Worm (Caenorhabditis elegans) whole organism, mixed stage, embryonic: ENCODE measurements around the gene acox-1.6.

Source experiments
- blmp-1 ChIP-seq: fragments of 150-350 bp; optimal IDR thresholded peaks from 2 replicates; lab custom pipeline; 2014; ENCODE audit warnings: missing biosample characterization, missing genetic modification characterization
- elt-1 ChIP-seq: sonication (generic microtip); optimal IDR thresholded peaks from 2 replicates; lab custom pipeline; 2017; ENCODE audit warnings: missing genetic modification characterization, mild to moderate bottlenecking, missing compliant biosample characterization, antibody characterized with exemption, moderate library complexity, borderline replicate concordance; ENCODE audit not compliant: insufficient read depth
- lin-13 ChIP-seq: fragments of 150-350 bp; optimal IDR thresholded peaks from 2 replicates; lab custom pipeline; 2014; ENCODE audit warnings: missing biosample characterization, missing genetic modification characterization
- nhr-237 ChIP-seq: fragments of 150-350 bp; optimal IDR thresholded peaks from 2 replicates; lab custom pipeline; 2014; ENCODE audit warnings: missing biosample characterization, missing genetic modification characterization
- sem-2 ChIP-seq: fragments of 200-800 bp; sonication (Bioruptor generic); optimal IDR thresholded peaks from 2 replicates; lab custom pipeline; 2018; ENCODE audit warnings: mild to moderate bottlenecking, missing genetic modification characterization, missing compliant biosample characterization
- snpc-4 ChIP-seq: fragments of 150-350 bp; optimal IDR thresholded peaks from 2 replicates; lab custom pipeline; 2014; ENCODE audit warnings: missing biosample characterization, missing genetic modification characterization

- TF ChIP-seq lin-13 (tag; lab: Kevin White, UChicago) (no peak), elt-1 (no peak), sem-2 (GFP tag; lab: Kevin White, UChicago) (no peak), nhr-237 (no peak), snpc-4 (no peak), blmp-1 (tag; lab: Kevin White, UChicago) (no peak)
Measured at ce11 chrX:15887989-15888388, 49.6 kb upstream of the acox-1.6 start.
